Worm (Caenorhabditis elegans): Measurements from ENCODE around the gene hpo-40.
A peak's percentile ranks its signal among the peaks of the same experiment; 100 is the strongest.

hpo-40 gene

ce11 chrV:10256050-10256449 is 43.3 kb downstream of the hpo-40 start, which contains the start of gene nhr-232:
Gene nhr-232, plus strand, starts transcription at chrV:10256170.
- peak in 1 of 2 experiments; percentile 32 for TF ChIP-seq lin-35 (GFP tag; optimal IDR thresholded peaks at IDR 0.05)
- peak; percentile 70 for TF ChIP-seq elt-2 (tag; optimal IDR thresholded peaks at IDR 0.05)
- no peak for TF ChIP-seq efl-1 (optimal IDR thresholded peaks at IDR 0.05)
- TF ChIP-seq efl-1 (GFP tag; optimal IDR thresholded peaks at IDR 0.05 in 1 of 2), result peak in 1 of 2 experiments; percentile 39
- no peak for TF ChIP-seq nhr-71 (tag; optimal IDR thresholded peaks at IDR 0.05)
- TF ChIP-seq lin-14 (GFP tag; optimal IDR thresholded peaks at IDR 0.05), result peak; percentile 17

DNA sequence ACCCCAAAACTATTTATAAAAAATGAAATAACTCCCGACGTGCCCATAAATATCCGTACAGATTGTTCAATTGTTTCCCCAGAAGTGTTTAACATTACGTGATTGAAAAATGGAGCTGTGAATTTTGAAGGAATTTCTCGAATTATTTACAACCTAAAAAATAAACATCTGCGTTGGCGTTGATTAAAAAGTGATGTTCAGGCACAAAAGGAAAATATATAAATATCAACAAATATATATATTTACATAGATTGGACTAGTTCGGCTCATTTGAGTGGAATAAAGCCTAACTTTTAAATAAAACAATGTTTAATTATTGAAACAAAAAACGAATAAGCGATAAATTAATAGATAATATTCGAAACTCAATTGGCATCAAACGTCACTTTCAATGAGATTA is 47.7 kb downstream of the hpo-40 start, which contains the start of gene sri-18:
Gene sri-18 (minus strand): TSS at position 101 of the 400 bp plus-strand sequence.
- TF ChIP-seq egl-27 (tag; optimal IDR thresholded peaks at IDR 0.05), result no peak
- no peak for TF ChIP-seq xbp-1 (tag; optimal IDR thresholded peaks at IDR 0.05)
- no peak for TF ChIP-seq nhr-85 (tag)
- TF ChIP-seq ets-5 (GFP tag; IDR thresholded peaks at IDR 0.05), result no peak
- TF ChIP-seq rnt-1 (tag; optimal IDR thresholded peaks at IDR 0.05), result no peak
- no peak for TF ChIP-seq hlh-4 (tag; optimal IDR thresholded peaks at IDR 0.05)
- TF ChIP-seq F16B12.6 (tag; optimal IDR thresholded peaks at IDR 0.05), result no peak
- TF ChIP-seq zag-1 (tag; optimal IDR thresholded peaks at IDR 0.05), result no peak
- no peak for TF ChIP-seq lin-13 (GFP tag; optimal IDR thresholded peaks at IDR 0.05)
- TF ChIP-seq elt-3 (tag; optimal IDR thresholded peaks at IDR 0.05), result no peak
- TF ChIP-seq mef-2 (tag; optimal IDR thresholded peaks at IDR 0.05), result no peak
- no peak for TF ChIP-seq mab-9 (GFP tag; IDR thresholded peaks at IDR 0.05)
- no peak for TF ChIP-seq ama-1 (optimal IDR thresholded peaks at IDR 0.05)
- no peak for TF ChIP-seq nhr-12 (tag; optimal IDR thresholded peaks at IDR 0.05)
- TF ChIP-seq nhr-20 (tag; optimal IDR thresholded peaks at IDR 0.05), result no peak

DNA sequence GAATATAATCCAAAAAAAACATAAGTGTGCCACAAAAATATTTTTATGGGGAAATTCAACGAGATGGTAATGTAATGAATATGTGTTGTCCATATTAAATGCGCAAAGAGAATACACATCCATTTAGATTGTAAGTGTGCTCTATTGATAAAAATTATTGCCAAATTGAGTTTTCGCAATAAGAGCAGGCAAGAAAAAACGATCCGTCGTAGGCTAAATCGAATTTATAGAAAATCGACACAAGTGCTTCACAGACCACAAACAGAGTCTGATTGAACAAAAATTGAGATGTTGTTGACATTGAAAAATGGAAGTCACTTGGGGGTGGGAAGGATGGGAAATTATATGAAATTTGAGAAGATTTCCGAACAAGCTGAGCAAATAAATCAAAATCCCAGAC is 52.3 kb downstream of the hpo-40 start:
- peak; percentile 18 for TF ChIP-seq nhr-71 (tag; optimal IDR thresholded peaks at IDR 0.05)
- TF ChIP-seq tlp-1 (tag; optimal IDR thresholded peaks at IDR 0.05), result no peak
- TF ChIP-seq pag-3 (tag; optimal IDR thresholded peaks at IDR 0.05; ENCODE audit: borderline replicate concordance, insufficient read depth), result no peak
- peak; percentile 56 for TF ChIP-seq lin-14 (GFP tag; optimal IDR thresholded peaks at IDR 0.05)
- TF ChIP-seq ces-1 (GFP tag; optimal IDR thresholded peaks at IDR 0.05), result peak; percentile 10
- no peak for TF ChIP-seq zag-1 (tag; optimal IDR thresholded peaks at IDR 0.05)
- TF ChIP-seq ztf-11 (tag; optimal IDR thresholded peaks at IDR 0.05), result no peak
- TF ChIP-seq nhr-47 (tag; optimal IDR thresholded peaks at IDR 0.05), result peak; percentile 6
